Fruit fly (Drosophila melanogaster) whole organism, embryonic: Measurements from ENCODE around the gene CG42542.

Experiments
- Adf1 ChIP-seq: fragments of 200-800 bp; sonication (Bioruptor generic); IDR thresholded peaks from 2 replicates; pipeline ENCODE4 v1.3.6; 2022; ENCODE audit warnings: missing biosample characterization, missing genetic modification characterization
- Bgb ChIP-seq: fragments of 200-800 bp; sonication (Bioruptor generic); IDR thresholded peaks from 2 replicates; pipeline ENCODE4 v1.3.6; 2022; ENCODE audit warnings: missing biosample characterization, missing genetic modification characterization; ENCODE audit not compliant: partially characterized antibody
- BtbVII ChIP-seq: fragments of 200-800 bp; sonication (Bioruptor generic); optimal IDR thresholded peaks from 3 replicates; lab custom pipeline; 2017; ENCODE audit warnings: missing biosample characterization, mild to moderate bottlenecking, missing genetic modification characterization
- CG10267 ChIP-seq: fragments of 200-800 bp; sonication (Bioruptor generic); optimal IDR thresholded peaks from 2 replicates; lab custom pipeline; 2018; ENCODE audit warnings: missing biosample characterization, mild to moderate bottlenecking, missing genetic modification characterization, moderate library complexity
- CG17186 ChIP-seq: fragments of 200-800 bp; sonication (Bioruptor generic); optimal IDR thresholded peaks from 3 replicates; lab custom pipeline; 2017; ENCODE audit warnings: missing biosample characterization, missing genetic modification reagents, missing genetic modification characterization
- CG33213 ChIP-seq: fragments of 200-800 bp; sonication (Bioruptor generic); optimal IDR thresholded peaks from 3 replicates; lab custom pipeline; 2016; ENCODE audit warnings: missing biosample characterization, missing genetic modification characterization
- CG34422 ChIP-seq: fragments of 200-800 bp; sonication (Bioruptor generic); IDR thresholded peaks from 3 replicates; pipeline ENCODE4 v1.3.6; 2022; ENCODE audit warnings: missing biosample characterization, missing genetic modification characterization
- CG4360 ChIP-seq: fragments of 200-800 bp; sonication (Bioruptor generic); IDR thresholded peaks from 2 replicates; pipeline ENCODE4 v1.3.6; 2022; ENCODE audit warnings: missing biosample characterization, missing genetic modification characterization
- CG6791 ChIP-seq: fragments of 200-800 bp; sonication (Bioruptor generic); IDR thresholded peaks from 3 replicates; pipeline ENCODE4 v1.3.6; 2022; ENCODE audit warnings: missing biosample characterization, missing genetic modification characterization; ENCODE audit not compliant: partially characterized antibody
- CG8924 ChIP-seq: fragments of 200-800 bp; optimal IDR thresholded peaks from 3 replicates; lab custom pipeline; 2019; ENCODE audit warnings: missing biosample characterization, mild to moderate bottlenecking, missing genetic modification characterization, moderate library complexity
- CG9727 ChIP-seq: fragments of 200-800 bp; sonication (Bioruptor generic); optimal IDR thresholded peaks from 3 replicates; lab custom pipeline; 2017; ENCODE audit warnings: missing biosample characterization, mild to moderate bottlenecking, missing genetic modification characterization
- CG9797 ChIP-seq: fragments of 200-800 bp; sonication (Bioruptor generic); optimal IDR thresholded peaks from 3 replicates; lab custom pipeline; 2018; ENCODE audit warnings: missing biosample characterization, mild to moderate bottlenecking, missing genetic modification characterization
- CrebB ChIP-seq: fragments of 200-800 bp; sonication (Bioruptor generic); optimal IDR thresholded peaks from 3 replicates; lab custom pipeline; 2018; ENCODE audit warnings: missing biosample characterization, mild to moderate bottlenecking, missing genetic modification characterization
- D ChIP-seq, 2 experiments: fragments of 200-800 bp in 1 of 2; fragments of >200 bp in 1 of 2; sonication (Bioruptor generic) in 1 of 2; optimal IDR thresholded peaks; 2 replicates in 1 of 2; 3 replicates in 1 of 2; lab custom pipeline; 2017; ENCODE audit warnings: mild to moderate bottlenecking in 1 of 2, missing biosample characterization in 1 of 2, missing genetic modification characterization in 1 of 2, missing genetic modification reagents in 1 of 2
- Dek ChIP-seq: fragments of 200-800 bp; sonication (Bioruptor generic); optimal IDR thresholded peaks from 3 replicates; lab custom pipeline; 2019; ENCODE audit warnings: missing biosample characterization, mild to moderate bottlenecking, missing genetic modification characterization, moderate library complexity
- HLH4C ChIP-seq: fragments of 200-800 bp; sonication (Bioruptor generic); IDR thresholded peaks from 3 replicates; pipeline ENCODE4 v1.3.6; 2022; ENCODE audit warnings: missing biosample characterization, missing genetic modification characterization; ENCODE audit not compliant: partially characterized antibody
- HmgZ ChIP-seq: fragments of 200-800 bp; sonication (Bioruptor generic); optimal IDR thresholded peaks from 2 replicates; lab custom pipeline; 2018; ENCODE audit warnings: missing biosample characterization, mild to moderate bottlenecking, missing genetic modification characterization
- Jarid2 ChIP-seq: fragments of 200-800 bp; sonication (Bioruptor generic); optimal IDR thresholded peaks from 3 replicates; lab custom pipeline; 2017; ENCODE audit warnings: mild to moderate bottlenecking, missing biosample characterization, missing genetic modification reagents, missing genetic modification characterization
- Kr ChIP-seq: fragments of 200-800 bp; sonication (Bioruptor generic); optimal IDR thresholded peaks from 2 replicates; lab custom pipeline; 2017; ENCODE audit warnings: missing biosample characterization, mild to moderate bottlenecking, missing genetic modification characterization
- Lhr ChIP-seq: fragments of 200-800 bp; sonication (Bioruptor generic); optimal IDR thresholded peaks from 3 replicates; lab custom pipeline; 2017; ENCODE audit warnings: mild to moderate bottlenecking, missing biosample characterization, missing genetic modification reagents, missing genetic modification characterization
- Lpt ChIP-seq: fragments of >200 bp; optimal IDR thresholded peaks from 2 replicates; lab custom pipeline; 2018; ENCODE audit warnings: missing biosample characterization, missing genetic modification characterization
- MESR4 ChIP-seq: fragments of 200-800 bp; sonication (Bioruptor generic); optimal IDR thresholded peaks from 2 replicates; lab custom pipeline; 2018; ENCODE audit warnings: missing biosample characterization, mild to moderate bottlenecking, missing genetic modification characterization, moderate library complexity
- Mes4 ChIP-seq: fragments of 200-800 bp; sonication (Bioruptor generic); optimal IDR thresholded peaks from 2 replicates; lab custom pipeline; 2016; ENCODE audit warnings: missing biosample characterization, missing genetic modification characterization
- Myb ChIP-seq: fragments of 200-800 bp; sonication (Bioruptor generic); optimal IDR thresholded peaks from 2 replicates; lab custom pipeline; 2016; ENCODE audit warnings: missing biosample characterization, missing genetic modification characterization
- Nf-YB ChIP-seq: fragments of 200-800 bp; sonication (Bioruptor generic); optimal IDR thresholded peaks from 3 replicates; lab custom pipeline; 2019; ENCODE audit warnings: missing biosample characterization, mild to moderate bottlenecking, missing genetic modification characterization, moderate library complexity
- Opbp ChIP-seq: fragments of 200-800 bp; sonication (Bioruptor generic); IDR thresholded peaks from 3 replicates; pipeline ENCODE4 v1.3.6; 2022; ENCODE audit warnings: missing biosample characterization, missing genetic modification characterization; ENCODE audit not compliant: partially characterized antibody
- Ravus ChIP-seq: fragments of 200-800 bp; sonication (Bioruptor generic); IDR thresholded peaks from 2 replicates; pipeline ENCODE4 v1.3.6; 2022; ENCODE audit warnings: missing biosample characterization, missing genetic modification characterization
- Rfx ChIP-seq: fragments of 200-800 bp; sonication (Bioruptor generic); IDR thresholded peaks from 2 replicates; pipeline ENCODE4 v1.3.6; 2022; ENCODE audit warnings: missing biosample characterization, missing genetic modification characterization
- Scr ChIP-seq: fragments of 200-800 bp; sonication (Bioruptor generic); IDR thresholded peaks from 2 replicates; pipeline ENCODE4 v1.3.6; 2022; ENCODE audit warnings: missing biosample characterization, missing genetic modification characterization; ENCODE audit not compliant: partially characterized antibody
- Sox100B ChIP-seq: fragments of 200-800 bp; sonication (Bioruptor generic); optimal IDR thresholded peaks from 3 replicates; lab custom pipeline; 2018; ENCODE audit warnings: missing biosample characterization, mild to moderate bottlenecking, missing genetic modification characterization
- ab ChIP-seq: fragments of 200-800 bp; sonication (Bioruptor generic); optimal IDR thresholded peaks from 2 replicates; lab custom pipeline; 2016; ENCODE audit warnings: missing biosample characterization, missing genetic modification characterization
- bbx ChIP-seq: fragments of 200-800 bp; sonication (Bioruptor generic); IDR thresholded peaks from 2 replicates; pipeline ENCODE4 v1.3.6; 2022; ENCODE audit warnings: missing biosample characterization, missing genetic modification characterization; ENCODE audit not compliant: partially characterized antibody
- caup ChIP-seq: fragments of 200-800 bp; sonication (Bioruptor generic); optimal IDR thresholded peaks from 3 replicates; lab custom pipeline; 2017; ENCODE audit warnings: missing biosample characterization, mild to moderate bottlenecking, missing genetic modification characterization, moderate library complexity; ENCODE audit not compliant: severe bottlenecking
- ci ChIP-seq: fragments of 200-800 bp; sonication (Bioruptor generic); IDR thresholded peaks from 3 replicates; pipeline ENCODE4 v1.3.6; 2022; ENCODE audit warnings: missing biosample characterization, missing genetic modification characterization
- eve ChIP-seq, 2 experiments: fragments of >200 bp; optimal IDR thresholded peaks; 2 replicates each; lab custom pipeline; 2017; ENCODE audit warnings: missing biosample characterization in 2 of 2, missing genetic modification characterization in 2 of 2
- exex ChIP-seq: fragments of 200-800 bp; sonication (Bioruptor generic); optimal IDR thresholded peaks from 4 replicates; lab custom pipeline; 2018; ENCODE audit warnings: missing biosample characterization, mild to moderate bottlenecking, missing genetic modification characterization, moderate library complexity
- fd102C ChIP-seq: fragments of 200-800 bp; sonication (Bioruptor generic); optimal IDR thresholded peaks from 2 replicates; lab custom pipeline; 2018; ENCODE audit warnings: missing biosample characterization, mild to moderate bottlenecking, missing genetic modification characterization, moderate library complexity
- her ChIP-seq: fragments of 200-800 bp; sonication (Bioruptor generic); optimal IDR thresholded peaks from 2 replicates; lab custom pipeline; 2016; ENCODE audit warnings: missing biosample characterization, missing genetic modification characterization
- onecut ChIP-seq: fragments of 200-800 bp; sonication (Bioruptor generic); IDR thresholded peaks from 2 replicates; pipeline ENCODE4 v1.3.6; 2022; ENCODE audit warnings: missing biosample characterization, missing genetic modification characterization
- pzg ChIP-seq: fragments of 200-800 bp; sonication (Bioruptor generic); optimal IDR thresholded peaks from 3 replicates; lab custom pipeline; 2018; ENCODE audit warnings: missing biosample characterization, mild to moderate bottlenecking, missing genetic modification characterization, moderate library complexity
- row ChIP-seq: fragments of 200-800 bp; sonication (Bioruptor generic); IDR thresholded peaks from 3 replicates; pipeline ENCODE4 v1.3.6; 2022; ENCODE audit warnings: missing biosample characterization, missing genetic modification characterization
- sd ChIP-seq: fragments of 200-800 bp; sonication (Bioruptor generic); optimal IDR thresholded peaks from 3 replicates; lab custom pipeline; 2018; ENCODE audit warnings: missing biosample characterization, mild to moderate bottlenecking, missing genetic modification characterization, moderate library complexity
- sens ChIP-seq: fragments of 200-800 bp; sonication (Bioruptor generic); peaks from one replicate; lab custom pipeline; 2016; ENCODE audit warnings: missing biosample characterization, missing genetic modification characterization
- sna ChIP-seq: fragments of 200-800 bp; sonication (Bioruptor generic); IDR thresholded peaks from 2 replicates; pipeline ENCODE4 v1.3.6; 2022; ENCODE audit warnings: missing biosample characterization, missing genetic modification characterization; ENCODE audit not compliant: partially characterized antibody
- sr ChIP-seq: fragments of 200-800 bp; sonication (Bioruptor generic); IDR thresholded peaks from 3 replicates; pipeline ENCODE4 v1.3.6; 2022; ENCODE audit warnings: missing biosample characterization, missing genetic modification characterization
- sug ChIP-seq: fragments of 200-800 bp; optimal IDR thresholded peaks from 2 replicates; lab custom pipeline; 2019; ENCODE audit warnings: missing biosample characterization, mild to moderate bottlenecking, missing genetic modification characterization, moderate library complexity
- usp ChIP-seq: fragments of >200 bp; optimal IDR thresholded peaks from 2 replicates; lab custom pipeline; 2017; ENCODE audit warnings: missing biosample characterization, missing genetic modification characterization

Gene CG42542

DNA sequence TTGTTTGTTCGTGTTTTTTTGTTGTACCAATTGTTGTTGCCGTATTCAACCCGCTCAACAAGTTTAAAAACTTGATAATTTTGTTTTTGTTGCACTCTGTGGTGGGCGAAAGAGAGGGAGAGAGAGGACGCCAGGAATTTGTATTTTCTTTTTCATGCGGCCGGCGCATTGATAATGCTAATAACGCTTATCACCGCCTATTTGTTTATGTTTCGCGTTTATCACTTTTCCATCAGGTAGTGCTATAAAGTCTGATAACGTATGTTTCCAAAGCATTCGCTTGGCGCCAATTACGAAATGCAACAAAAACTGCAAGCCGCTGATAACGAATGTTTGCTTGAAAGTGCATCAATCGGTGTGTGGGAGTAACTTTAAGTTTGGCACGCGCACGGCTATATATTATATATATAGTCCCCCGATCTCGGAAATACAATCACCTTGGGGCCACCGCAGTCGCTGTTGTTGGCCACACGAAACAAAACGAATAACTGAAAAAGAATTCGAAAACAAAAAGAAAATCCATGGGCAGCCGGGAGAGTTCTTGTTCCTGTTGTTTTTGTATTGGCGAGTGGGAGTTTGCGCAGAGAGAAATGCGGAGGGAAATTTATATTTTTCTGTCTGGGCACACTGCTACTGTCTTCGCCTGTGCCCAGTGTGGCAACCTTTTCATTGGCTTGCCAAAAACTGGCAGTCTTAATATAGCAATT is 49.2 kb upstream of the CG42542 start, which contains the start of gene Glys (continued):
- peak; percentile 20 for TF ChIP-seq caup (GFP tag; lab: Kevin White, UChicago)
- peak; percentile 51 for TF ChIP-seq BtbVII (GFP tag; lab: Kevin White, UChicago)
- TF ChIP-seq CG9727 (GFP tag; lab: Kevin White, UChicago) = peak; percentile 2
- no peak for TF ChIP-seq Nf-YB (GFP tag; lab: Kevin White, UChicago)
- TF ChIP-seq Adf1 (GFP tag; lab: Robert Waterston, UW) = no peak
- peak; percentile 76 for TF ChIP-seq sens (GFP tag; lab: Kevin White, UChicago)
- peak; percentile 29 for TF ChIP-seq sug (tag; lab: Kevin White, UChicago)
- peak; percentile 98 for TF ChIP-seq CG4360 (GFP tag; lab: Robert Waterston, UW)
- TF ChIP-seq exex (tag; lab: Kevin White, UChicago) = peak; percentile 67
- peak; percentile 52 for TF ChIP-seq CG33213 (GFP tag; lab: Kevin White, UChicago)
- TF ChIP-seq sr (GFP tag; lab: Robert Waterston, UW) = peak; percentile 68; the same call in 2 of the 3 replicates
- peak; percentile 27 for TF ChIP-seq Myb (GFP tag; lab: Kevin White, UChicago)
- TF ChIP-seq Ravus (GFP tag; lab: Robert Waterston, UW) = no peak
- no peak for TF ChIP-seq usp
- TF ChIP-seq CrebB (tag; lab: Kevin White, UChicago) = no peak
- TF ChIP-seq HLH4C (GFP tag; lab: Robert Waterston, UW) = peak; percentile 40; the same call in 1 of the 3 replicates
- peak; percentile 10 for TF ChIP-seq CG10267 (tag; lab: Kevin White, UChicago)
- no peak for TF ChIP-seq her (GFP tag; lab: Kevin White, UChicago)
- no peak; the same call in 1 of the 2 replicates for TF ChIP-seq Rfx
- TF ChIP-seq fd102C = peak; percentile 7
- no peak for TF ChIP-seq sna
- TF ChIP-seq Sox100B (GFP tag; lab: Kevin White, UChicago) = peak; percentile 13
- TF ChIP-seq Jarid2 = peak; percentile 72
- TF ChIP-seq Opbp (GFP tag; lab: Robert Waterston, UW) = peak; percentile 63; the same call in 2 of the 3 replicates
- TF ChIP-seq bbx (GFP tag; lab: Robert Waterston, UW) = 0 out of 2 replicates have a peak, but pooled peaks have one; percentile 22
- peak; percentile 69; the same call in 2 of the 3 replicates for TF ChIP-seq CG34422 (GFP tag; lab: Robert Waterston, UW)
- peak; percentile 81 for TF ChIP-seq CG9797
- peak; percentile 51 for TF ChIP-seq Dek (tag; lab: Kevin White, UChicago)
- TF ChIP-seq Kr (GFP tag; lab: Kevin White, UChicago) = peak; percentile 19
- TF ChIP-seq CG17186 = peak; percentile 19
- peak; percentile 3 for TF ChIP-seq CG8924 (tag; lab: Kevin White, UChicago)
- TF ChIP-seq eve (GFP tag; optimal IDR thresholded peaks at IDR 0.05; lab: Kevin White, UChicago) = peak in 1 of 2 experiments; percentile 48
- TF ChIP-seq ab (GFP tag; lab: Kevin White, UChicago) = no peak
- TF ChIP-seq row = 0 out of 3 replicates have a peak, but pooled peaks have one; percentile 29
- no peak for TF ChIP-seq Lpt
- peak; percentile 21; the same call in 1 of the 3 replicates for TF ChIP-seq ci (GFP tag; lab: Robert Waterston, UW)
- no peak for TF ChIP-seq Mes4
- peak; percentile 86 for TF ChIP-seq pzg (GFP tag; lab: Kevin White, UChicago)
- peak; percentile 28; the same call in 1 of the 2 replicates for TF ChIP-seq Bgb
- peak; percentile 2 for TF ChIP-seq MESR4 (GFP tag; lab: Kevin White, UChicago)
- no peak for TF ChIP-seq D (optimal IDR thresholded peaks at IDR 0.05; lab: Kevin White, UChicago)
- peak; percentile 15 for TF ChIP-seq D (GFP tag; optimal IDR thresholded peaks at IDR 0.05; lab: Kevin White, UChicago)
- peak; percentile 64 for TF ChIP-seq Lhr (GFP tag; lab: Kevin White, UChicago)
- peak; percentile 98 for TF ChIP-seq sd (tag; lab: Kevin White, UChicago)
- 0 out of 2 replicates have a peak, but pooled peaks have one; percentile 18 for TF ChIP-seq onecut
- 0 out of 3 replicates have a peak, but pooled peaks have one; percentile 39 for TF ChIP-seq CG6791 (GFP tag; lab: Robert Waterston, UW)
- TF ChIP-seq Scr = 0 out of 2 replicates have a peak, but pooled peaks have one; percentile 39
- TF ChIP-seq HmgZ = peak; percentile 48
